Worm (Caenorhabditis elegans) whole organism, early embryonic: ENCODE data around the gene C01G10.18.
A peak's percentile ranks its signal among the peaks of the same experiment; 100 is the strongest.

Experiments
- B0310.2 ChIP-seq: sonication (generic microtip); optimal IDR thresholded peaks from 2 replicates; lab custom pipeline; 2016; ENCODE audit warnings: mild to moderate bottlenecking, missing genetic modification characterization, missing compliant biosample characterization
- F13C5.2 ChIP-seq: sonication (generic microtip); optimal IDR thresholded peaks from 2 replicates; lab custom pipeline; 2017; ENCODE audit warnings: mild to moderate bottlenecking, missing genetic modification characterization, inconsistent platforms, missing compliant biosample characterization
- aly-1 ChIP-seq: sonication (generic microtip); optimal IDR thresholded peaks from 2 replicates; lab custom pipeline; 2016; ENCODE audit warnings: missing genetic modification characterization, missing compliant biosample characterization
- ama-1 ChIP-seq: fragments of 150-350 bp; optimal IDR thresholded peaks from 2 replicates; lab custom pipeline; 2014
- ceh-13 ChIP-seq: fragments of 200-800 bp; sonication (Bioruptor generic); optimal IDR thresholded peaks from 2 replicates; lab custom pipeline; 2018; ENCODE audit warnings: mild to moderate bottlenecking, missing genetic modification characterization, missing compliant biosample characterization
- ceh-36 ChIP-seq: sonication (generic microtip); optimal IDR thresholded peaks from 2 replicates; lab custom pipeline; 2016; ENCODE audit warnings: missing genetic modification characterization, inconsistent platforms, missing compliant biosample characterization
- ets-7 ChIP-seq: sonication (generic microtip); optimal IDR thresholded peaks from 2 replicates; lab custom pipeline; 2016; ENCODE audit warnings: missing genotype, missing genetic modification characterization, missing compliant biosample characterization
- flt-1 ChIP-seq: fragments of 200-800 bp; sonication (Bioruptor generic); IDR thresholded peaks from 2 replicates; pipeline ENCODE4 v1.3.6; 2022; ENCODE audit warnings: missing genetic modification characterization, missing compliant biosample characterization
- hmbx-1 ChIP-seq: sonication (generic microtip); optimal IDR thresholded peaks from 2 replicates; lab custom pipeline; 2016; ENCODE audit warnings: mild to moderate bottlenecking, missing genetic modification characterization, missing compliant biosample characterization
- hmg-4 ChIP-seq: fragments of 200-800 bp; sonication (Bioruptor generic); optimal IDR thresholded peaks from 2 replicates; lab custom pipeline; 2018; ENCODE audit warnings: mild to moderate bottlenecking, missing genetic modification characterization, missing compliant biosample characterization
- hnd-1 ChIP-seq: sonication (generic microtip); optimal IDR thresholded peaks from 2 replicates; lab custom pipeline; 2016; ENCODE audit warnings: missing genetic modification characterization, missing compliant biosample characterization
- pes-1 ChIP-seq: fragments of 200-800 bp; sonication (Bioruptor generic); IDR thresholded peaks from 2 replicates; pipeline ENCODE4 v1.3.6; 2022; ENCODE audit warnings: missing genetic modification reagents, missing genetic modification characterization, missing compliant biosample characterization
- scrt-1 ChIP-seq: fragments of 200-800 bp; sonication (Bioruptor generic); IDR thresholded peaks from 2 replicates; pipeline ENCODE4 v1.3.6; 2022; ENCODE audit warnings: missing genetic modification characterization, missing compliant biosample characterization
- sea-1 ChIP-seq: fragments of 200-800 bp; sonication (Bioruptor generic); conservative IDR thresholded peaks from 2 replicates; pipeline ENCODE4 v1.3.6; 2022; ENCODE audit warnings: missing genetic modification characterization, missing compliant biosample characterization
- tbx-11 ChIP-seq: fragments of 200-800 bp; sonication (Bioruptor generic); IDR thresholded peaks from 2 replicates; pipeline ENCODE4 v1.3.6; 2022; ENCODE audit warnings: missing genetic modification characterization, missing compliant biosample characterization
- tbx-37 ChIP-seq: fragments of 200-800 bp; sonication (Bioruptor generic); conservative IDR thresholded peaks from 2 replicates; pipeline ENCODE4 v1.3.6; 2022; ENCODE audit warnings: missing genetic modification reagents, missing genetic modification characterization, missing compliant biosample characterization
- tra-4 ChIP-seq: sonication (generic microtip); optimal IDR thresholded peaks from 2 replicates; lab custom pipeline; 2017; ENCODE audit warnings: missing genetic modification characterization, missing compliant biosample characterization

Gene C01G10.18

DNA sequence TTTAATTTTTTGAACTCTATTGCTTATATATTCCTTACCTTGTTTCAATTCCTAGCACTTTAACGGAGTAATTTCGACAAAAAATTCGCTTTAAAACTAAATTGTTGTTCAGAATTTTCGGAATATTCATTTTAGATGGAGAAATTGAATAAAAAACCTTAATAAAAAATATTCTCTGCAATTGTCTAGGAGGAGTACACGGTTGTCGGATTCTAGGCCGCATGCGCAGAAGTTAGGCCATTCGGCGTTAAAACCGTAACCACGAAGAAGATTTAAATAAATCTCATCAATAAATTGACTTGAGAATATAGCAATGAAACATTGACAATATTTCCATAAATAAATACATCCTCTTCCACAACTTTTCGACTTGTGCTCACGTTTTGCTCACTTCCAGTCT is 6.2 kb downstream of the C01G10.18 start, which contains the start of the genes C01G10.10 and C01G10.9:
TSS of gene C01G10.10 (minus strand) at position 151 of the 400 bp plus-strand sequence.
TSS of gene C01G10.9 (plus strand) at position 240 of the 400 bp plus-strand sequence.
- TF ChIP-seq flt-1 (GFP tag; lab: Robert Waterston, UW) (no peak), sea-1 (GFP tag; lab: Robert Waterston, UW) (no peak), tbx-37 (peak; percentile 60), tra-4 (tag; lab: Kevin White, UChicago) (peak; percentile 4), F13C5.2 (tag; lab: Kevin White, UChicago) (peak; percentile 31)

- TF ChIP-seq F13C5.2 (tag; lab: Kevin White, UChicago) (no peak), tbx-37 (no peak), ama-1 (lab: Kevin White, UChicago) (no peak), hmbx-1 (no peak), sea-1 (GFP tag; lab: Robert Waterston, UW) (no peak), tra-4 (tag; lab: Kevin White, UChicago) (no peak), hmg-4 (no peak), ceh-13 (GFP tag; lab: Kevin White, UChicago) (no peak), scrt-1 (GFP tag; lab: Robert Waterston, UW) (no peak), tbx-11 (GFP tag; lab: Robert Waterston, UW) (no peak), hnd-1 (no peak), pes-1 (GFP tag; lab: Robert Waterston, UW) (no peak), ceh-36 (tag; lab: Kevin White, UChicago) (no peak), aly-1 (tag; lab: Kevin White, UChicago) (no peak), flt-1 (GFP tag; lab: Robert Waterston, UW) (no peak), B0310.2 (tag; lab: Kevin White, UChicago) (no peak), ets-7 (tag; lab: Kevin White, UChicago) (no peak)
Measured at ce11 chrV:15078560-15078959, 10.0 kb downstream of the C01G10.18 start.

DNA sequence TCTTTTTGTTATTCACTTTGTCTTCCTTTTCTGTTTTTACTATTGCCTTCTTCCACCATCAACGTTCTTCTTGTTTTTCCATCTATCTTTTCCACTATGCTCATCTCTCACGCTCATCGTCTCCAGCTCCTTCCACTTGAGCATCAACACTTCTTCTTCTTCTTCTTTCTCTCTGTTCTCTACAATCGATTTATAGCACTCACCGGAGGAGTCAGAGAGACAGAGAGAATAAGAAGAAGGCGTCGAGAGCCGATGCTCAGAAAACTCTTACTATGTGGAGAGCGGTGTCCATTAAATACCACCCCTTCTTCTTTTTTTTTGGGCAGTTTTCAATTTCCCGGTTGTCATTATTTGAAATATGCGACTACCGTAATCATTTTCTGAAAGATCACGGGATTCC is 13.6 kb downstream of the C01G10.18 start:
- TF ChIP-seq F13C5.2 (tag; lab: Kevin White, UChicago) (no peak), pes-1 (GFP tag; lab: Robert Waterston, UW) (no peak), tbx-37 (no peak), B0310.2 (tag; lab: Kevin White, UChicago) (no peak), tbx-11 (GFP tag; lab: Robert Waterston, UW) (no peak)

- TF ChIP-seq tbx-11 (GFP tag; lab: Robert Waterston, UW) (0 out of 2 replicates have a peak, but pooled peaks have one; percentile 24), pes-1 (GFP tag; lab: Robert Waterston, UW) (no peak)
Measured at ce11 chrV:15072738-15073137, 15.8 kb downstream of the C01G10.18 start.

DNA sequence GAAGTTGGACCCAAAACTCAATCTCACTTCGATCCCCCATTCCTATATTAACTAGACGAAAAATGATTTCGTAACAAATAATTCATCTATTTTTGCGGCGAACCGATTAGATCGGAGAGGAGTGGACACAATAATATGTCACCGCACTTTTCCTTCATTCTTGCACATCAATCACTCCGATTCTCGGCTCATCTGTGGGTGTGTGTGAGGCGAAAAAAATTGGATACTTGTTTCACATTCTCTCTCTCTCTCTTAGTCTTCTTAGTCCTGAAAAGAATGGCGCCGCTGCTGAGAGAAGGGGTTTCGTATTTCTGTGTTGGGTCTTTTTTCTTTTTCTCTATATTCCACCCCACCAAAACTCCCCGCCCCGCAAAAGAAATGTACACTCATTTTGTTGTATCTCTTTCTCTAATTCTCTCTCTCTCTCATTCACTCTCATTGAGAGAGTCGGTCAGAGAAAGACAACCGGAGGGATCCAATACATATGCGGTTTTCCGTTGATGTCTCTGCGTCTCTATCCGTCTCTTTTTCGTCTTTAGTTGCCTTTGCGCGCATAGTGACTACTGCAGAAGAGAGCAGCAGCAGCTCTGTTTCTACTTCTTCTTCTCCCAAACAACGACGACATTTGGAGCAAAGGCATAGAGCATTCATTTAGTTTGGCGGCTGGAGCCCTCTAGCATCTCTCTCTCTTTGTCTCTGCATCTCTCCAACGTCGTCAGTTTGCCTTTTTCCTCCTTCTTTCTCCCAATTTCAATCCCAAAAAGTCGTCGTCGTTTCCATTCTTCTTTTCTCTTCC is 17.3 kb downstream of the C01G10.18 start, which contains the start of gene unc-76:
TSS of gene unc-76 (plus strand) at position 746 of the 796 bp plus-strand sequence.
- TF ChIP-seq aly-1 (tag; lab: Kevin White, UChicago) (peak; percentile 14), hmg-4 (peak; percentile 53), pes-1 (GFP tag; lab: Robert Waterston, UW) (no peak), tbx-37 (no peak), ceh-13 (GFP tag; lab: Kevin White, UChicago) (no peak)

DNA sequence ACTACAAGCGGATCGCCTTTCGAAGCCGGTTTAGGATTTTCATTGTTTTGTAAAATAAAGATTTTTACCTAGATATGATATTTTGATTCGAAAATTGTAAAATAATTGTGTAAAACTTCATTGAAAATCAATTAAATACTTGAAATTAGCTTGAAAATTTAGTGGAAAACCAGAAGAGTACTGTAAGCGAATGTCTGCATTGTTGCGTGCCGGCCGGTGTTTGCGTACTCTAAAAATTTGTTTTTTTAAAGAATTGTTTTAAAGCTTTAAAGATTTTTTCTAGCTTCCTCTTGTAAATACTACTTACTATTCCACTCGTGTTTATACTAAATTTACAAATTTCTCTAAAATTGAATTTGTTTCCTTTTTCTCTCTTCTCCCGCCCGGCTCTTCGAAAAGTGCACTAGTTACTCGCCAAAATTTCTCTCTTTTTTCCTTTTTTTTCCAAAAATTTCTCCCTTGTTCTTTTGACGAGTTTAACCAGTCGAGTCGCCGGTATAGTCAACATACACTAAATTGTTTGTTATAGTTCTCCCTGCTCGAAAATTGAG is 19.0 kb downstream of the C01G10.18 start:
- TF ChIP-seq pes-1 (GFP tag; lab: Robert Waterston, UW) = no peak
- TF ChIP-seq ceh-36 (tag; lab: Kevin White, UChicago) = no peak
- no peak for TF ChIP-seq flt-1 (GFP tag; lab: Robert Waterston, UW)

DNA sequence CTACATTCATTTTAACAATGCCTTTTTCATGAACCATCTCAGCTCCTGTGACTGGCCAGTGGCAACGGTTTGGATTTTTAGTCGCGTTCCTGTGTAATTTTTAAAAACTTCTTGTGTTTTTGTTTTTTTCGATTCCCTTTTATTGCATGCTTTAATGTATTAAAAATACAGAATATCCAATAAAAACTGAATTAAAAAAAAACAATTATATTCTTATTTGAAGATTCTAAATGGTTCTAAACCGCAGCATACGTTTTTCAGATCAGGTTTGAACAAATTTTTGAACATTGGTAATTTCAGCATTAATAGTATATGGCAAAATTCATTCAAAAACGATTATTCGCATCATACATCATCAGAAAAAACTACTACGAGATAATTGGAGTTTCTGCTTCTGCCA is 20.1 kb downstream of the C01G10.18 start, which contains the start of gene dnj-3:
TSS of gene dnj-3 (plus strand) at position 301 of the 400 bp plus-strand sequence.
- TF ChIP-seq hmbx-1 (no peak), sea-1 (GFP tag; lab: Robert Waterston, UW) (no peak), F13C5.2 (tag; lab: Kevin White, UChicago) (no peak), tbx-11 (GFP tag; lab: Robert Waterston, UW) (no peak), tra-4 (tag; lab: Kevin White, UChicago) (no peak), hnd-1 (no peak), scrt-1 (GFP tag; lab: Robert Waterston, UW) (no peak), aly-1 (tag; lab: Kevin White, UChicago) (no peak), hmg-4 (no peak), ama-1 (lab: Kevin White, UChicago) (no peak), tbx-37 (no peak), B0310.2 (tag; lab: Kevin White, UChicago) (no peak), ceh-13 (GFP tag; lab: Kevin White, UChicago) (no peak), flt-1 (GFP tag; lab: Robert Waterston, UW) (no peak), ets-7 (tag; lab: Kevin White, UChicago) (no peak), pes-1 (GFP tag; lab: Robert Waterston, UW) (no peak)

- TF ChIP-seq sea-1 (GFP tag; lab: Robert Waterston, UW) = no peak
- TF ChIP-seq tbx-11 (GFP tag; lab: Robert Waterston, UW) = no peak
- TF ChIP-seq ets-7 (tag; lab: Kevin White, UChicago) = no peak
- no peak for TF ChIP-seq ama-1 (lab: Kevin White, UChicago)
- no peak for TF ChIP-seq F13C5.2 (tag; lab: Kevin White, UChicago)
- no peak for TF ChIP-seq tbx-37
Measured at ce11 chrV:15067165-15067564, 21.3 kb downstream of the C01G10.18 start, which contains the start of gene C25D7.10. C25D7.10 (plus strand) TSS chrV:15067465.
